Fruit fly (Drosophila melanogaster): Measurements from ENCODE around the gene beta-PheRS.

beta-PheRS gene

DNA sequence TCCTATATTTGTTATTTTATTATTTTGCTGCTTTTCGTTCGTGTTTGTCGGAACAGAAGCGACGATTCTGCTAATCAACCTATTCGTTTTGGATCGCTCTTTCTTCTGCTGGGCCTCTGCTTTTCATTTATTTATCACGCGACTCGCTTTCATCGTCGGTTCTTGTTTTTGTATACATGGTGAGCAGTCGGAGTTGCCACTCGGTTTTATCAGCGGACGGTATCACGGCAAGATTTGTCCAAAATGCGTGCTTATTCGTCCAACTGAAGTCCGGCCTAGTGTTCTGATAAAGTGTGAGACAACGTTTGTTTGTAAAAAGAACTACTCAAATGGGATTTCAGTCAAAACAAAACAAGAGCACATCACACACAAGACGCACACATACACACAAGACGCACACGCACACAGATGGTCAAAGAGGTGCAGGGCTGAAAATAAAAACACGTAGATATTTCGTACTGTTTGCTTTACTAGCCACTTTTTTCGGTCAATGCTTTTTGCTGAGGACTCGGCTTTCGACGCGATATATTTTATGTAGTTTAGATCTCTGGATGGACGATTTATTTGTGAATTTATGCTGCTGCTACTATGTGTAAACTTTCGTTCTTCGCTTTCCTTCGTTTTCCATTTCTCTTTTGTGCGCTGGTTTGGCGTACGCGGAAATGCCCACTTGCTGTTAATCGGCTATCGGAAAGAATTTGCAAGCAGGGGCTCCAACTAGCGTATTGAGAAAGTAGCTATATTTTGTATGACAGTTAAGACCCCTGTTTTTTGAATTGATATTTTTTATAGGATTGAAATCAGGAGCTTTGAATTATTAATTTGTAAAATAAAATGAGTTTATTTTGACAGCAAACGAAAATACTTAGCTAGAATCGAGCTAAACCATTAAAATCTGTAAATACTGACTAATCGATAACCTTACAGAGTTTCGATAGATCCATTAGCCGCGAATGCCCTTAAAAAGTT is 30.9 kb downstream of the beta-PheRS start, which contains the start of gene twin (continued):
- TF ChIP-seq crp (GFP tag; optimal IDR thresholded peaks at IDR 0.05) = no peak
- TF ChIP-seq gro (GFP tag; optimal IDR thresholded peaks at IDR 0.05) = peak; percentile 39
- TF ChIP-seq gsb (GFP tag; IDR thresholded peaks at IDR 0.05) = peak; percentile 56; the same call in 1 of the 2 replicates
- no peak for TF ChIP-seq org-1 (GFP tag; optimal IDR thresholded peaks at IDR 0.05)
- TF ChIP-seq zen2 (GFP tag; IDR thresholded peaks at IDR 0.05; ENCODE audit: partially characterized antibody) = peak; percentile 58; the same call in 1 of the 3 replicates
- no peak for TF ChIP-seq CG1647 (GFP tag; optimal IDR thresholded peaks at IDR 0.05)
- TF ChIP-seq CG17361 (GFP tag; IDR thresholded peaks at IDR 0.05) = peak; percentile 70
- peak; percentile 42; the same call in 1 of the 4 replicates for TF ChIP-seq chinmo (GFP tag; IDR thresholded peaks at IDR 0.05; ENCODE audit: partially characterized antibody)
- peak; percentile 75 for TF ChIP-seq CG12391 (tag; optimal IDR thresholded peaks at IDR 0.05)
- TF ChIP-seq CG11398 (GFP tag; optimal IDR thresholded peaks at IDR 0.05) = no peak
- peak; percentile 21 for TF ChIP-seq CG4854 (GFP tag; optimal IDR thresholded peaks at IDR 0.05)
- no peak for TF ChIP-seq Hmr (GFP tag; optimal IDR thresholded peaks at IDR 0.05)
- no peak for TF ChIP-seq CG6175 (GFP tag; IDR thresholded peaks at IDR 0.05)
- TF ChIP-seq MTF-1 (GFP tag; optimal IDR thresholded peaks at IDR 0.05; ENCODE audit: borderline replicate concordance) = no peak
- no peak for TF ChIP-seq Doc2 (GFP tag; IDR thresholded peaks at IDR 0.05)
- TF ChIP-seq insv (GFP tag; optimal IDR thresholded peaks at IDR 0.05) = peak in 1 of 2 experiments; percentile 38
- peak; percentile 62 for TF ChIP-seq NC2β (GFP tag; optimal IDR thresholded peaks at IDR 0.05)
- no peak for TF ChIP-seq bowl (GFP tag; IDR thresholded peaks at IDR 0.05)
- TF ChIP-seq Hr78 (GFP tag; optimal IDR thresholded peaks at IDR 0.05) = no peak
- TF ChIP-seq CG7963 (GFP tag; IDR thresholded peaks at IDR 0.05; ENCODE audit: partially characterized antibody) = 0 out of 3 replicates have a peak, but pooled peaks have one; percentile 48
- TF ChIP-seq emc (GFP tag; optimal IDR thresholded peaks at IDR 0.05) = peak; percentile 14
- no peak for TF ChIP-seq CG17612 (GFP tag; IDR thresholded peaks at IDR 0.05)
- TF ChIP-seq Vsx1 (GFP tag; optimal IDR thresholded peaks at IDR 0.05) = no peak
- TF ChIP-seq unc-4 (GFP tag; IDR thresholded peaks at IDR 0.05; ENCODE audit: partially characterized antibody) = peak; percentile 74
- TF ChIP-seq zfh1 (GFP tag; IDR thresholded peaks at IDR 0.05) = peak; percentile 34; the same call in 1 of the 3 replicates
- peak; percentile 68 for TF ChIP-seq pzg (GFP tag; optimal IDR thresholded peaks at IDR 0.05)
- TF ChIP-seq z (GFP tag; IDR thresholded peaks at IDR 0.05) = no peak
- TF ChIP-seq abd-A (tag; optimal IDR thresholded peaks at IDR 0.05) = no peak
- peak; percentile 53 for TF ChIP-seq CG6689 (GFP tag; IDR thresholded peaks at IDR 0.05)
- TF ChIP-seq CG18599 (GFP tag; optimal IDR thresholded peaks at IDR 0.05) = peak; percentile 53
- peak; percentile 58; the same call in 2 of the 3 replicates for TF ChIP-seq CG11560 (tag; IDR thresholded peaks at IDR 0.05)
- no peak for TF ChIP-seq usp (GFP tag; optimal IDR thresholded peaks at IDR 0.05)
- TF ChIP-seq CG15269 (tag; optimal IDR thresholded peaks at IDR 0.05) = peak; percentile 61
- no peak for TF ChIP-seq gce (GFP tag; IDR thresholded peaks at IDR 0.05)
- peak; percentile 23; the same call in 1 of the 3 replicates for TF ChIP-seq H15 (GFP tag; IDR thresholded peaks at IDR 0.05)

DNA sequence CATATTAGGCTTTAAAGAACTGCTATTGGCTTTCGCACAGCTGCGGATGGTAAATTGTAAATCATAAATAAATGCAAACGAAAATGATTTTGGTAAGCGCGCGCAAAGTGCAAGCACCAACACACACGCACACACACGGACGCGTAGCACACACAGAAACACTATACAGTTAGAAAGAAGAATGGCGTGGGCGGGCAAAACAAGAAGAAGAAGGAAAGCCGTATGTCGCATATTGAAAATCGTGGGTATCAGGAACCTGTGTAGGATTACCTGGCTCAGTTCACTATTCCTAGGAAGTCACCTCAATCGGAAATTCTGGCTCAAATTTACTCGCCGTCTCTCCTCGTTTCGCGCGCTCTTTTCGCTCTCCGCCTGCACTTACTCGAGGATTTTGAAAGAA is 31.6 kb downstream of the beta-PheRS start, which contains the start of gene cav:
TSS of gene cav (plus strand) at position 259 of the 400 bp plus-strand sequence.
- TF ChIP-seq HLH54F (GFP tag; optimal IDR thresholded peaks at IDR 0.05) (no peak), phol (tag; optimal IDR thresholded peaks at IDR 0.05) (no peak), CG7987 (GFP tag; optimal IDR thresholded peaks at IDR 0.05) (no peak), CG17361 (GFP tag; IDR thresholded peaks at IDR 0.05) (no peak), CG17385 (GFP tag; optimal IDR thresholded peaks at IDR 0.05) (peak; percentile 80), Sox100B (GFP tag; optimal IDR thresholded peaks at IDR 0.05) (no peak), lilli (GFP tag; optimal IDR thresholded peaks at IDR 0.05) (no peak), CG6813 (GFP tag; optimal IDR thresholded peaks at IDR 0.05) (no peak), sd (tag; optimal IDR thresholded peaks at IDR 0.05) (no peak), C15 (GFP tag; IDR thresholded peaks at IDR 0.05) (no peak), NFAT (GFP tag; IDR thresholded peaks at IDR 0.05) (no peak), CG11504 (tag; optimal IDR thresholded peaks at IDR 0.05) (no peak), vvl (GFP tag; IDR thresholded peaks at IDR 0.05) (no peak), CG9727 (GFP tag; optimal IDR thresholded peaks at IDR 0.05) (no peak), mirr (GFP tag; optimal IDR thresholded peaks at IDR 0.05) (no peak)

All from whole organism, embryonic.